Fruit fly (Drosophila melanogaster) whole organism, embryonic: ENCODE results near the gene CG14085.

ENCODE experiments used
- Antp ChIP-seq: fragments of 200-800 bp; sonication (Bioruptor generic); optimal IDR thresholded peaks from 3 replicates; lab custom pipeline; 2016; ENCODE audit warnings: missing biosample characterization, missing genetic modification characterization
- Asciz ChIP-seq: fragments of 200-800 bp; sonication (Bioruptor generic); optimal IDR thresholded peaks from 2 replicates; lab custom pipeline; 2017; ENCODE audit warnings: missing biosample characterization, mild to moderate bottlenecking, missing genetic modification characterization, missing genetic modification reagents
- Bteb2 ChIP-seq: fragments of 200-800 bp; sonication (Bioruptor generic); optimal IDR thresholded peaks from 2 replicates; lab custom pipeline; 2016; ENCODE audit warnings: missing biosample characterization, missing genetic modification characterization
- CG10321 ChIP-seq: fragments of 200-800 bp; sonication (Bioruptor generic); IDR thresholded peaks from 2 replicates; pipeline ENCODE4 v1.3.6; 2022; ENCODE audit warnings: missing biosample characterization, missing genetic modification characterization
- CG10543 ChIP-seq: fragments of 200-800 bp; sonication (Bioruptor generic); optimal IDR thresholded peaks from 3 replicates; lab custom pipeline; 2017; ENCODE audit warnings: missing biosample characterization, mild to moderate bottlenecking, missing genetic modification characterization, moderate library complexity
- CG10654 ChIP-seq: fragments of 200-800 bp; sonication (Bioruptor generic); optimal IDR thresholded peaks from 2 replicates; lab custom pipeline; 2016; ENCODE audit warnings: missing biosample characterization, missing genetic modification characterization
- CG11093 ChIP-seq: fragments of 200-800 bp; sonication (Bioruptor generic); IDR thresholded peaks from 3 replicates; pipeline ENCODE4 v1.3.6; 2022; ENCODE audit warnings: missing biosample characterization, missing genetic modification characterization
- CG12219 ChIP-seq: fragments of 200-800 bp; sonication (Bioruptor generic); optimal IDR thresholded peaks from 3 replicates; lab custom pipeline; 2018; ENCODE audit warnings: missing biosample characterization, mild to moderate bottlenecking, missing genetic modification characterization
- CG1233 ChIP-seq: fragments of 200-800 bp; sonication (Bioruptor generic); optimal IDR thresholded peaks from 4 replicates; lab custom pipeline; 2018; ENCODE audit warnings: missing biosample characterization, mild to moderate bottlenecking, missing genetic modification characterization
- CG12391 ChIP-seq: fragments of 200-800 bp; sonication (Bioruptor generic); optimal IDR thresholded peaks from 3 replicates; lab custom pipeline; 2018; ENCODE audit warnings: missing biosample characterization, mild to moderate bottlenecking, missing genetic modification characterization, moderate library complexity
- CG13296 ChIP-seq: fragments of 200-800 bp; sonication (Bioruptor generic); optimal IDR thresholded peaks from 3 replicates; lab custom pipeline; 2018; ENCODE audit warnings: missing biosample characterization, mild to moderate bottlenecking, missing genetic modification characterization
- CG15011 ChIP-seq: fragments of 200-800 bp; sonication (Bioruptor generic); optimal IDR thresholded peaks from 3 replicates; lab custom pipeline; 2018; ENCODE audit warnings: missing biosample characterization, mild to moderate bottlenecking, missing genetic modification characterization
- CG17912 ChIP-seq: fragments of 200-800 bp; sonication (Bioruptor generic); optimal IDR thresholded peaks from 2 replicates; lab custom pipeline; 2018; ENCODE audit warnings: missing biosample characterization, mild to moderate bottlenecking, missing genetic modification characterization
- CG18476 ChIP-seq: fragments of 200-800 bp; sonication (Bioruptor generic); optimal IDR thresholded peaks from 2 replicates; lab custom pipeline; 2016; ENCODE audit warnings: missing biosample characterization, mild to moderate bottlenecking, missing genetic modification characterization
- CG18619 ChIP-seq: fragments of 200-800 bp; sonication (Bioruptor generic); optimal IDR thresholded peaks from 3 replicates; lab custom pipeline; 2017; ENCODE audit warnings: missing biosample characterization, mild to moderate bottlenecking, missing genetic modification characterization
- CG2202 ChIP-seq: fragments of 200-800 bp; sonication (Bioruptor generic); optimal IDR thresholded peaks from 2 replicates; lab custom pipeline; 2018; ENCODE audit warnings: missing biosample characterization, mild to moderate bottlenecking, missing genetic modification characterization
- CG2875 ChIP-seq: fragments of 200-800 bp; sonication (Bioruptor generic); optimal IDR thresholded peaks from 2 replicates; lab custom pipeline; 2017; ENCODE audit warnings: missing biosample characterization, mild to moderate bottlenecking, missing genetic modification characterization, missing genetic modification reagents
- CG4282 ChIP-seq: fragments of 200-800 bp; sonication (Bioruptor generic); optimal IDR thresholded peaks from 2 replicates; lab custom pipeline; 2016; ENCODE audit warnings: missing biosample characterization, missing genetic modification characterization
- CG4360 ChIP-seq: fragments of 200-800 bp; sonication (Bioruptor generic); IDR thresholded peaks from 2 replicates; pipeline ENCODE4 v1.3.6; 2022; ENCODE audit warnings: missing biosample characterization, missing genetic modification characterization
- CG6272 ChIP-seq: fragments of 200-800 bp; sonication (Bioruptor generic); IDR thresholded peaks from 2 replicates; pipeline ENCODE4 v1.3.6; 2022; ENCODE audit warnings: missing biosample characterization, missing genetic modification characterization
- CG7745 ChIP-seq: fragments of 200-800 bp; sonication (Bioruptor generic); optimal IDR thresholded peaks from 2 replicates; lab custom pipeline; 2018; ENCODE audit warnings: missing biosample characterization, mild to moderate bottlenecking, missing genetic modification characterization, moderate library complexity
- CG8924 ChIP-seq: fragments of 200-800 bp; optimal IDR thresholded peaks from 3 replicates; lab custom pipeline; 2019; ENCODE audit warnings: missing biosample characterization, mild to moderate bottlenecking, missing genetic modification characterization, moderate library complexity
- CG9797 ChIP-seq: fragments of 200-800 bp; sonication (Bioruptor generic); optimal IDR thresholded peaks from 3 replicates; lab custom pipeline; 2018; ENCODE audit warnings: missing biosample characterization, mild to moderate bottlenecking, missing genetic modification characterization
- CG9932 ChIP-seq: fragments of 200-800 bp; sonication (Bioruptor generic); IDR thresholded peaks from 2 replicates; pipeline ENCODE4 v1.3.6; 2022; ENCODE audit warnings: missing biosample characterization, missing genetic modification characterization
- Camta ChIP-seq: fragments of 200-800 bp; sonication (Bioruptor generic); optimal IDR thresholded peaks from 2 replicates; lab custom pipeline; 2016; ENCODE audit warnings: missing biosample characterization, missing genetic modification characterization
- Dip3 ChIP-seq: fragments of 200-800 bp; sonication (Bioruptor generic); optimal IDR thresholded peaks from 3 replicates; lab custom pipeline; 2016; ENCODE audit warnings: missing biosample characterization, missing genetic modification characterization
- Dref ChIP-seq: fragments of 200-800 bp; sonication (Bioruptor generic); IDR thresholded peaks from 2 replicates; pipeline ENCODE4 v1.3.6; 2022; ENCODE audit warnings: missing biosample characterization, missing genetic modification characterization
- Fer2 ChIP-seq: fragments of 200-800 bp; sonication (Bioruptor generic); optimal IDR thresholded peaks from 2 replicates; lab custom pipeline; 2018; ENCODE audit warnings: missing biosample characterization, mild to moderate bottlenecking, missing genetic modification characterization, moderate library complexity
- Hand ChIP-seq: fragments of 200-800 bp; sonication (Bioruptor generic); optimal IDR thresholded peaks from 2 replicates; lab custom pipeline; 2017; ENCODE audit warnings: mild to moderate bottlenecking, missing biosample characterization, missing genetic modification reagents, missing genetic modification characterization
- Hr3 ChIP-seq: fragments of 200-800 bp; sonication (Bioruptor generic); optimal IDR thresholded peaks from 3 replicates; lab custom pipeline; 2016; ENCODE audit warnings: missing biosample characterization, missing genetic modification characterization
- Hsf ChIP-seq: fragments of 200-800 bp; sonication (Bioruptor generic); optimal IDR thresholded peaks from 3 replicates; lab custom pipeline; 2016; ENCODE audit warnings: missing biosample characterization, missing genetic modification characterization
- Mad ChIP-seq: fragments of 200-800 bp; sonication (Bioruptor generic); optimal IDR thresholded peaks from 2 replicates; lab custom pipeline; 2016; ENCODE audit warnings: missing biosample characterization, missing genetic modification characterization
- TFAM ChIP-seq: fragments of 200-800 bp; sonication (Bioruptor generic); optimal IDR thresholded peaks from 2 replicates; lab custom pipeline; 2017; ENCODE audit warnings: missing biosample characterization, missing genetic modification characterization, inconsistent platforms
- Tbp ChIP-seq: fragments of >200 bp; optimal IDR thresholded peaks from 2 replicates; lab custom pipeline; 2018; ENCODE audit warnings: missing biosample characterization, missing genetic modification characterization
- abd-A ChIP-seq: fragments of 200-800 bp; sonication (Bioruptor generic); optimal IDR thresholded peaks from 3 replicates; lab custom pipeline; 2019; ENCODE audit warnings: missing biosample characterization, mild to moderate bottlenecking, missing genetic modification characterization, moderate library complexity
- ap ChIP-seq: fragments of 200-800 bp; sonication (Bioruptor generic); IDR thresholded peaks from 2 replicates; pipeline ENCODE4 v1.3.6; 2022; ENCODE audit warnings: missing biosample characterization, missing genetic modification characterization
- ash1 ChIP-seq: fragments of 200-800 bp; sonication (Bioruptor generic); optimal IDR thresholded peaks from 2 replicates; lab custom pipeline; 2018; ENCODE audit warnings: missing biosample characterization, mild to moderate bottlenecking, missing genetic modification characterization
- bowl ChIP-seq: fragments of 200-800 bp; sonication (Bioruptor generic); IDR thresholded peaks from 2 replicates; pipeline ENCODE4 v1.3.6; 2022; ENCODE audit warnings: missing biosample characterization, missing genetic modification characterization
- cato ChIP-seq: fragments of 200-800 bp; sonication (Bioruptor generic); optimal IDR thresholded peaks from 2 replicates; lab custom pipeline; 2016; ENCODE audit warnings: missing biosample characterization, missing genetic modification characterization, borderline replicate concordance
- hbn ChIP-seq: fragments of 200-800 bp; sonication (Bioruptor generic); IDR thresholded peaks from 2 replicates; pipeline ENCODE4 v1.3.6; 2022; ENCODE audit warnings: missing biosample characterization, missing genetic modification characterization; ENCODE audit not compliant: partially characterized antibody
- hkb ChIP-seq, 2 experiments: fragments of 200-800 bp in 1 of 2; fragments of >200 bp in 1 of 2; sonication (Bioruptor generic) in 1 of 2; IDR thresholded peaks in 1 of 2; optimal IDR thresholded peaks in 1 of 2; 2 replicates each; pipeline versions ENCODE4 v1.3.6 to Lab custom; 2017 to 2022; ENCODE audit warnings: missing biosample characterization in 1 of 2, missing genetic modification characterization in 1 of 2
- lbe ChIP-seq: fragments of 200-800 bp; sonication (Bioruptor generic); optimal IDR thresholded peaks from 2 replicates; lab custom pipeline; 2016; ENCODE audit warnings: missing biosample characterization, mild to moderate bottlenecking, missing genetic modification characterization
- pb ChIP-seq: fragments of 200-800 bp; sonication (Bioruptor generic); optimal IDR thresholded peaks from 3 replicates; lab custom pipeline; 2016; ENCODE audit warnings: missing biosample characterization, missing genetic modification characterization
- pros ChIP-seq: fragments of 200-800 bp; sonication (Bioruptor generic); optimal IDR thresholded peaks from 3 replicates; lab custom pipeline; 2019; ENCODE audit warnings: missing biosample characterization, mild to moderate bottlenecking, missing genetic modification characterization, moderate library complexity
- sc ChIP-seq, 3 experiments: fragments of >200 bp in 2 of 3; fragments of 200-800 bp in 1 of 3; sonication (Bioruptor generic) in 1 of 3; optimal IDR thresholded peaks; 2 replicates in 2 of 3; 3 replicates in 1 of 3; lab custom pipeline; 2017; ENCODE audit warnings: mild to moderate bottlenecking in 1 of 3, missing biosample characterization in 1 of 3, missing genetic modification characterization in 1 of 3, missing genetic modification reagents in 1 of 3
- sens ChIP-seq: fragments of 200-800 bp; sonication (Bioruptor generic); peaks from one replicate; lab custom pipeline; 2016; ENCODE audit warnings: missing biosample characterization, missing genetic modification characterization
- tio ChIP-seq: fragments of 200-800 bp; sonication (Bioruptor generic); optimal IDR thresholded peaks from 2 replicates; lab custom pipeline; 2017; ENCODE audit warnings: missing biosample characterization, missing genetic modification characterization, inconsistent platforms
- unpg ChIP-seq: fragments of 200-800 bp; sonication (Bioruptor generic); optimal IDR thresholded peaks from 3 replicates; lab custom pipeline; 2018; ENCODE audit warnings: missing biosample characterization, mild to moderate bottlenecking, missing genetic modification characterization, moderate library complexity
- usp ChIP-seq: fragments of >200 bp; optimal IDR thresholded peaks from 2 replicates; lab custom pipeline; 2017; ENCODE audit warnings: missing biosample characterization, missing genetic modification characterization
- zfh1 ChIP-seq: fragments of 200-800 bp; sonication (Bioruptor generic); IDR thresholded peaks from 3 replicates; pipeline ENCODE4 v1.3.6; 2022; ENCODE audit warnings: missing biosample characterization, missing genetic modification characterization

CG14085 gene

dm6 chr3L:19264141-19264487 lies 5.0 kb upstream of the CG14085 start, which contains the start of gene Max (continued):
- TF ChIP-seq hbn (GFP tag; lab: Robert Waterston, UW) = no peak
- peak; percentile 54 for TF ChIP-seq Hsf (GFP tag; lab: Kevin White, UChicago)
- peak; percentile 44 for TF ChIP-seq CG12219 (GFP tag; lab: Kevin White, UChicago)
- peak; percentile 90 for TF ChIP-seq CG12391 (tag; lab: Kevin White, UChicago)
- no peak for TF ChIP-seq hkb (optimal IDR thresholded peaks at IDR 0.05; lab: Kevin White, UChicago)
- peak; percentile 79 for TF ChIP-seq hkb (GFP tag; IDR thresholded peaks at IDR 0.05; lab: Robert Waterston, UW)
- no peak for TF ChIP-seq Bteb2 (GFP tag; lab: Kevin White, UChicago)
- TF ChIP-seq Camta (GFP tag; lab: Kevin White, UChicago) = no peak
- peak; percentile 71 for TF ChIP-seq CG10543 (GFP tag; lab: Kevin White, UChicago)
- peak; percentile 52 for TF ChIP-seq Fer2 (tag; lab: Kevin White, UChicago)
- peak; percentile 52 for TF ChIP-seq CG2875 (GFP tag; lab: Kevin White, UChicago)
- no peak; the same call in 1 of the 2 replicates for TF ChIP-seq bowl (GFP tag; lab: Robert Waterston, UW)
- TF ChIP-seq CG4282 (GFP tag; lab: Kevin White, UChicago) = no peak
- TF ChIP-seq CG9797 (GFP tag; lab: Kevin White, UChicago) = peak; percentile 90
- 0 out of 3 replicates have a peak, but pooled peaks have one; percentile 32 for TF ChIP-seq CG11093 (GFP tag; lab: Robert Waterston, UW)
- TF ChIP-seq CG2202 (tag; lab: Kevin White, UChicago) = peak; percentile 8
- TF ChIP-seq Asciz (GFP tag; lab: Kevin White, UChicago) = no peak
- no peak for TF ChIP-seq CG6272
- no peak for TF ChIP-seq Tbp (GFP tag; lab: Kevin White, UChicago)
- TF ChIP-seq usp = no peak
- peak; percentile 79 for TF ChIP-seq CG8924
- no peak for TF ChIP-seq Dip3 (GFP tag; lab: Kevin White, UChicago)
- no peak for TF ChIP-seq pb
- TF ChIP-seq pros (GFP tag; lab: Kevin White, UChicago) = no peak
- no peak for TF ChIP-seq Antp (GFP tag; lab: Kevin White, UChicago)
- no peak for TF ChIP-seq abd-A (tag; lab: Kevin White, UChicago)
- peak; percentile 80 for TF ChIP-seq zfh1 (GFP tag; lab: Robert Waterston, UW)
- no peak for TF ChIP-seq ash1 (GFP tag; lab: Kevin White, UChicago)
- TF ChIP-seq CG10321 = no peak
- TF ChIP-seq CG15011 (GFP tag; lab: Kevin White, UChicago) = no peak
- TF ChIP-seq tio = no peak
- TF ChIP-seq sens (GFP tag; lab: Kevin White, UChicago) = peak; percentile 63
- TF ChIP-seq cato = peak; percentile 8
- TF ChIP-seq unpg = peak; percentile 83
- TF ChIP-seq Mad (GFP tag; lab: Kevin White, UChicago) = peak; percentile 36
- TF ChIP-seq lbe (GFP tag; lab: Kevin White, UChicago) = peak; percentile 37
- no peak for TF ChIP-seq CG18619 (GFP tag; lab: Kevin White, UChicago)
- peak; percentile 51 for TF ChIP-seq CG1233 (GFP tag; lab: Kevin White, UChicago)
- TF ChIP-seq Dref (GFP tag; lab: Robert Waterston, UW) = no peak
- peak; percentile 21 for TF ChIP-seq Hand (GFP tag; lab: Kevin White, UChicago)
- peak; percentile 73 for TF ChIP-seq CG10654
- TF ChIP-seq CG4360 (GFP tag; lab: Robert Waterston, UW) = no peak
- peak; percentile 48 for TF ChIP-seq ap (GFP tag; lab: Robert Waterston, UW)
- TF ChIP-seq sc (optimal IDR thresholded peaks at IDR 0.05; lab: Kevin White, UChicago) = no peak
- peak; percentile 17 for TF ChIP-seq sc (GFP tag; optimal IDR thresholded peaks at IDR 0.05; lab: Kevin White, UChicago)
- TF ChIP-seq CG18476 (GFP tag; lab: Kevin White, UChicago) = no peak
- TF ChIP-seq TFAM (GFP tag; lab: Kevin White, UChicago) = no peak
- no peak for TF ChIP-seq CG7745
- peak; percentile 50 for TF ChIP-seq CG17912 (GFP tag; lab: Kevin White, UChicago)
- TF ChIP-seq CG13296 (GFP tag; lab: Kevin White, UChicago) = peak; percentile 73
- peak; percentile 81 for TF ChIP-seq CG9932
- TF ChIP-seq Hr3 (GFP tag; lab: Kevin White, UChicago) = peak; percentile 51
